Worm (Caenorhabditis elegans) whole organism, L3 larva: ENCODE measurements around the gene sax-2.

Experiments used
- egl-27 ChIP-seq: sonication (generic microtip); optimal IDR thresholded peaks from 4 replicates; lab custom pipeline; 2017; ENCODE audit warnings: missing biosample characterization, missing genetic modification reagents, missing genetic modification characterization
- zag-1 ChIP-seq: fragments of 150-350 bp; optimal IDR thresholded peaks from 2 replicates; lab custom pipeline; 2014; ENCODE audit warnings: missing biosample characterization, missing genetic modification characterization

DNA sequence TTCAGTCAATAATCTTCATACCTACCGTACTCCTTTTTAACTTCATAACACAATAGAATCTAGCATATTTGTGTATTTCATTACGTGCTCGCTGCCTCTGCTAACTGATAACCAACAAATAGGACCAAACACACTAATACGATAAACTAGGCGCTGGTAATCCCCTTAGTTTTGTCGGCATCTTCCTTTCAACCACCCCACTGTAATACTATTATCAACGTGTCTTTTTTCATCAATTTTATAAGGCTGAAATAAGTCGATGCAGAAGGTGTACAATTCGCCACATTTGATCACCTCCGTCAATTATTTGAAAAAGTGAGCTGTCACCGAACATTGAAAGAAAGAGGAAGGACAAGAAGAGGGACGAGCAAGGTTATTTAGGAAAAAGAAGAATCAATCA, 37.9 kb downstream of the sax-2 start:
- no peak for TF ChIP-seq zag-1 (tag; lab: Kevin White, UChicago)
- no peak for TF ChIP-seq egl-27 (tag; lab: Kevin White, UChicago)
